Worm (Caenorhabditis elegans) whole organism, L4 larva: ENCODE measurements around the gene Y22D7AR.14.

Source experiments
- cey-2 ChIP-seq: sonication (generic microtip); optimal IDR thresholded peaks from 3 replicates; lab custom pipeline; 2017; ENCODE audit warnings: missing genetic modification characterization, mild to moderate bottlenecking, missing compliant biosample characterization, antibody characterized with exemption, borderline replicate concordance; ENCODE audit not compliant: insufficient read depth
- daf-8 ChIP-seq: fragments of 200-800 bp; sonication (Bioruptor generic); IDR thresholded peaks from 2 replicates; pipeline ENCODE4 v1.3.6; 2022; ENCODE audit warnings: missing genetic modification characterization, missing compliant biosample characterization
- nhr-28 ChIP-seq: fragments of 150-350 bp; optimal IDR thresholded peaks from 2 replicates; lab custom pipeline; 2014; ENCODE audit warnings: missing biosample characterization, missing genetic modification characterization
- nhr-41 ChIP-seq: fragments of 200-800 bp; sonication (Bioruptor generic); IDR thresholded peaks from 2 replicates; pipeline ENCODE4 v1.3.6; 2022; ENCODE audit warnings: missing genetic modification reagents, missing genetic modification characterization, missing compliant biosample characterization
- unc-62 ChIP-seq, 3 experiments: fragments of 150-350 bp in 1 of 3; sonication (generic microtip); optimal IDR thresholded peaks in 2 of 3; peaks in 1 of 3; 1 replicate in 1 of 3; 2 replicates in 2 of 3; lab custom pipeline; 2014 to 2017; ENCODE audit warnings: missing biosample characterization in 3 of 3, missing genetic modification characterization in 3 of 3, missing genetic modification reagents in 3 of 3, missing genotype in 1 of 3

- TF ChIP-seq daf-8 (no peak), nhr-28 (no peak), unc-62 (GFP tag; optimal IDR thresholded peaks at IDR 0.05 in 1 of 2; lab: Kevin White, UChicago) (no peak), unc-62 (tag; optimal IDR thresholded peaks at IDR 0.05; lab: Kevin White, UChicago) (no peak), nhr-41 (GFP tag; lab: Robert Waterston, UW) (no peak), cey-2 (no peak)
These were observed 48.7 kb downstream of the Y22D7AR.14 start, which contains the start of gene Y22D7AL.3 for ce11 chrIII:1641163-1641562.
